Worm (Caenorhabditis elegans): ENCODE data around the gene sri-21.
"Not testable (repeated sequence)": the region's sequence is repeated elsewhere in the genome, so short reads cannot be mapped to it uniquely, and the experiment has no call there.

sri-21 gene

ce11 chrV:3549553-3549952 is at the start of gene sri-21:
Gene sri-21, plus strand, starts transcription at chrV:3549853.
- TF ChIP-seq ceh-39 (tag; optimal IDR thresholded peaks at IDR 0.05): no peak
- no peak for TF ChIP-seq snpc-4 (tag; optimal IDR thresholded peaks at IDR 0.05)
- no peak for TF ChIP-seq nhr-2 (tag; optimal IDR thresholded peaks at IDR 0.05)
- TF ChIP-seq flh-1 (GFP tag; optimal IDR thresholded peaks at IDR 0.05): no peak
- TF ChIP-seq unc-39 (tag; optimal IDR thresholded peaks at IDR 0.05): no peak
- TF ChIP-seq bed-3 (GFP tag; optimal IDR thresholded peaks at IDR 0.05): no peak
- no peak for TF ChIP-seq elt-3 (tag; optimal IDR thresholded peaks at IDR 0.05)
- no peak for TF ChIP-seq drap-1 (GFP tag; optimal IDR thresholded peaks at IDR 0.05)
- no peak for TF ChIP-seq mab-5 (tag; optimal IDR thresholded peaks at IDR 0.05)
- TF ChIP-seq nhr-237 (tag; optimal IDR thresholded peaks at IDR 0.05): no peak
- no peak for TF ChIP-seq blmp-1 (tag; optimal IDR thresholded peaks at IDR 0.05)
- no peak for TF ChIP-seq pha-4 (tag; optimal IDR thresholded peaks at IDR 0.05)
- no peak for TF ChIP-seq nhr-28 (tag; optimal IDR thresholded peaks at IDR 0.05)
- no peak for TF ChIP-seq ham-2 (GFP tag; optimal IDR thresholded peaks at IDR 0.05)
- TF ChIP-seq ceh-43 (GFP tag; optimal IDR thresholded peaks at IDR 0.05): no peak
- no peak for TF ChIP-seq hlh-1 (tag; optimal IDR thresholded peaks at IDR 0.05)

ce11 chrV:3502038-3502437 is 47.6 kb upstream of the sri-21 start, which contains the start of the genes C07G3.8 and C07G3.10:
Gene C07G3.8, minus strand, starts transcription at chrV:3502138.
Gene C07G3.10, plus strand, starts transcription at chrV:3502307.
- no peak for TF ChIP-seq pha-4 (tag; optimal IDR thresholded peaks at IDR 0.05)
- no peak for TF ChIP-seq nhr-2 (tag; optimal IDR thresholded peaks at IDR 0.05)
- no peak for TF ChIP-seq tbx-8 (GFP tag; optimal IDR thresholded peaks at IDR 0.05)
- no peak for TF ChIP-seq ztf-11 (tag; optimal IDR thresholded peaks at IDR 0.05)
- TF ChIP-seq elt-1 (tag; optimal IDR thresholded peaks at IDR 0.05; ENCODE audit: borderline replicate concordance, insufficient read depth): no peak
- no peak for TF ChIP-seq zip-8 (tag; optimal IDR thresholded peaks at IDR 0.05)
- TF ChIP-seq nhr-237 (tag; optimal IDR thresholded peaks at IDR 0.05): no peak

ce11 chrV:3505745-3506144 is 43.9 kb upstream of the sri-21 start:
- TF ChIP-seq flh-1 (GFP tag; optimal IDR thresholded peaks at IDR 0.05) (no peak), unc-39 (tag; optimal IDR thresholded peaks at IDR 0.05) (no peak), elt-1 (tag; optimal IDR thresholded peaks at IDR 0.05; ENCODE audit: borderline replicate concordance, insufficient read depth) (no peak), drap-1 (GFP tag; optimal IDR thresholded peaks at IDR 0.05) (no peak), nhr-12 (tag; optimal IDR thresholded peaks at IDR 0.05) (no peak), blmp-1 (tag; optimal IDR thresholded peaks at IDR 0.05) (no peak), mab-5 (tag; optimal IDR thresholded peaks at IDR 0.05) (no peak), unc-120 (tag; optimal IDR thresholded peaks at IDR 0.05; ENCODE audit: poor library complexity, severe bottlenecking) (no peak), ham-2 (GFP tag; optimal IDR thresholded peaks at IDR 0.05) (no peak), snpc-4 (tag; optimal IDR thresholded peaks at IDR 0.05) (no peak), elt-3 (tag; optimal IDR thresholded peaks at IDR 0.05) (no peak), cnd-1 (tag; optimal IDR thresholded peaks at IDR 0.05) (no peak), M03D4.4 (tag; optimal IDR thresholded peaks at IDR 0.05) (no peak), nhr-28 (tag; optimal IDR thresholded peaks at IDR 0.05) (no peak)

DNA sequence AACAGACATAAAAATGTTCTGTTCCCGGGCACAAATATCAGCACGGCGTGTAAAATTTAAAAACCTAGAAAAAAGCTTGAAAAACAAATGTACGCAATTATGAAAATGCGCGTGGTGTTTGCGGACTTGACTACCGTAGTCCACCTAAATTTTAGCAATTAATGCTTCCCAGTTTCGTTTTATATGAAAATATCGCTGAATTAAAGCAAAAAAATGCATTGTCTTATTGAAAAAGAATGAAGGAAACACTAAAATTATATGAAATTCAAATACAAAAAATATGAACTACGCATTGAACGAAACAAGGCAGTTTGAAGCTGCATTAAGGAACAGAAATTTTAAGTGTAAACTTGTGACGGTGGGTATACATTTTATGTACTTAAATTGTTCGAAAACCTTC is 43.4 kb upstream of the sri-21 start, which contains the start of gene ugt-64:
Gene ugt-64 (minus strand): TSS at position 101 of the 400 bp plus-strand sequence.
- TF ChIP-seq nhr-237, nhr-2, mep-1 (tag; optimal IDR thresholded peaks at IDR 0.05): not testable (repeated sequence)

DNA sequence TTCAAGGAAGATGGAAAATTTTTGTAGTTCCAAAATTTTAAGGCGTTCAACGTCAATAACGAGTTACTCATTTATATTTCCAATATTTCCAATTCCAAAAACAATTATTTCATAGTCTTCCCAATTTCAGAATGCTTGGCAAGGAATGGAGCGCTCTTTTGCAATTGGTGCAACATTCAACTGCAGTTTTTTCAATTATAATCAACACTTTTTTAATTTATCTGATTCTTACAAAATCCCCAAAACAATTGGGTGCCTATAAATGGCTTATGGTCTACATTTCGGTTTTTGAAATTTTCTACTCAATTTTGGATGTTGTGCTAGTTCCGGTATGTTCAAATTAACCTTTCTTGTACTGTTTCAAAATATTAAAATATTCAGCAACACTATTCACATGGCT is 42.0 kb upstream of the sri-21 start, which contains the start of gene str-225:
Gene str-225 (plus strand): TSS at position 132 of the 400 bp plus-strand sequence.
- no peak for TF ChIP-seq nhr-12 (tag; optimal IDR thresholded peaks at IDR 0.05)
- no peak for TF ChIP-seq lin-13 (tag; optimal IDR thresholded peaks at IDR 0.05)
- no peak for TF ChIP-seq cnd-1 (tag; optimal IDR thresholded peaks at IDR 0.05)
- TF ChIP-seq snpc-4 (tag; optimal IDR thresholded peaks at IDR 0.05): no peak
- TF ChIP-seq mls-2 (tag; optimal IDR thresholded peaks at IDR 0.05): no peak
- TF ChIP-seq elt-1 (tag; optimal IDR thresholded peaks at IDR 0.05; ENCODE audit: borderline replicate concordance, insufficient read depth): no peak
- TF ChIP-seq ztf-11 (tag; optimal IDR thresholded peaks at IDR 0.05): no peak
- TF ChIP-seq ham-2 (GFP tag; optimal IDR thresholded peaks at IDR 0.05): no peak
- no peak for TF ChIP-seq pha-4 (tag; optimal IDR thresholded peaks at IDR 0.05)
- no peak for TF ChIP-seq unc-120 (tag; optimal IDR thresholded peaks at IDR 0.05; ENCODE audit: poor library complexity, severe bottlenecking)
- no peak for TF ChIP-seq M03D4.4 (tag; optimal IDR thresholded peaks at IDR 0.05)
- no peak for TF ChIP-seq bed-3 (GFP tag; optimal IDR thresholded peaks at IDR 0.05)
- TF ChIP-seq tbx-8 (GFP tag; optimal IDR thresholded peaks at IDR 0.05): no peak
- TF ChIP-seq lsy-2 (tag; optimal IDR thresholded peaks at IDR 0.05): no peak
- TF ChIP-seq lin-32 (GFP tag; optimal IDR thresholded peaks at IDR 0.05): no peak
- TF ChIP-seq blmp-1 (tag; optimal IDR thresholded peaks at IDR 0.05): no peak
- no peak for TF ChIP-seq nhr-76 (tag; optimal IDR thresholded peaks at IDR 0.05)
- TF ChIP-seq elt-3 (tag; optimal IDR thresholded peaks at IDR 0.05): no peak
- TF ChIP-seq sptf-1 (tag; optimal IDR thresholded peaks at IDR 0.05): no peak
